Worm (Caenorhabditis elegans) whole organism, young adult: ENCODE data around the gene F39H12.3.

ENCODE experiments used
- B0035.1 ChIP-seq: sonication (generic microtip); optimal IDR thresholded peaks from 2 replicates; lab custom pipeline; 2016; ENCODE audit warnings: missing genetic modification characterization, mild to moderate bottlenecking, missing compliant biosample characterization, missing genotype, missing genetic modification reagents
- B0261.1 ChIP-seq: sonication (generic microtip); optimal IDR thresholded peaks from 2 replicates; lab custom pipeline; 2016; ENCODE audit warnings: mild to moderate bottlenecking, missing genetic modification characterization, moderate library complexity, missing compliant biosample characterization
- B0336.3 ChIP-seq: fragments of 200-800 bp; sonication (Bioruptor generic); IDR thresholded peaks from 2 replicates; pipeline ENCODE4 v1.3.6; 2022; ENCODE audit warnings: missing genetic modification characterization, missing compliant biosample characterization
- C17E4.6 ChIP-seq: fragments of 200-800 bp; sonication (Bioruptor generic); IDR thresholded peaks from 2 replicates; pipeline ENCODE4 v1.3.6; 2022; ENCODE audit warnings: missing genetic modification reagents, missing genetic modification characterization, missing compliant biosample characterization
- D2030.7 ChIP-seq: fragments of 200-800 bp; sonication (Bioruptor generic); IDR thresholded peaks from 2 replicates; pipeline ENCODE4 v1.3.6; 2022; ENCODE audit warnings: missing genetic modification reagents, missing genetic modification characterization, missing compliant biosample characterization
- F10E7.11 ChIP-seq: sonication (generic microtip); optimal IDR thresholded peaks from 2 replicates; lab custom pipeline; 2017; ENCODE audit warnings: mild to moderate bottlenecking, missing genetic modification characterization, moderate library complexity, missing compliant biosample characterization
- F49E8.2 ChIP-seq: sonication (generic microtip); optimal IDR thresholded peaks from 3 replicates; lab custom pipeline; 2017; ENCODE audit warnings: missing genetic modification characterization, mild to moderate bottlenecking, missing compliant biosample characterization, antibody characterized with exemption, moderate library complexity; ENCODE audit not compliant: insufficient read depth
- F52B5.7 ChIP-seq: sonication (generic microtip); optimal IDR thresholded peaks from 2 replicates; lab custom pipeline; 2016; ENCODE audit warnings: mild to moderate bottlenecking, missing genetic modification characterization, missing compliant biosample characterization
- F57C9.4 ChIP-seq: sonication (generic microtip); optimal IDR thresholded peaks from 2 replicates; lab custom pipeline; 2017; ENCODE audit warnings: mild to moderate bottlenecking, missing genetic modification characterization, missing compliant biosample characterization
- T07F8.4 ChIP-seq: sonication (generic microtip); optimal IDR thresholded peaks from 2 replicates; lab custom pipeline; 2016; ENCODE audit warnings: mild to moderate bottlenecking, missing genetic modification characterization, moderate library complexity, missing compliant biosample characterization
- Y53F4B.3 ChIP-seq: fragments of 200-800 bp; sonication (Bioruptor generic); IDR thresholded peaks from 2 replicates; pipeline ENCODE4 v1.3.6; 2022; ENCODE audit warnings: missing genetic modification reagents, missing genetic modification characterization, missing compliant biosample characterization
- Y79H2A.3 ChIP-seq: fragments of 200-800 bp; sonication (Bioruptor generic); conservative IDR thresholded peaks from 2 replicates; pipeline ENCODE4 v1.3.6; 2022; ENCODE audit warnings: missing genetic modification reagents, missing genetic modification characterization, missing compliant biosample characterization
- Y95B8A.8 ChIP-seq: fragments of 200-800 bp; sonication (Bioruptor generic); IDR thresholded peaks from 2 replicates; pipeline ENCODE4 v1.3.6; 2022; ENCODE audit warnings: missing genetic modification reagents, missing genetic modification characterization, missing compliant biosample characterization
- ama-1 ChIP-seq, 3 experiments: fragments of 150-350 bp in 1 of 3; sonication (generic microtip) in 2 of 3; optimal IDR thresholded peaks; 2 replicates each; lab custom pipeline; 2014 to 2018; ENCODE audit warnings: missing biosample characterization in 2 of 3, missing genetic modification characterization in 2 of 3, missing genetic modification reagents in 2 of 3
- aptf-2 ChIP-seq: fragments of 200-800 bp; sonication (Bioruptor generic); conservative IDR thresholded peaks from 2 replicates; pipeline ENCODE4 v1.3.6; 2022; ENCODE audit warnings: missing genetic modification reagents, missing genetic modification characterization, missing compliant biosample characterization
- athp-1 ChIP-seq: sonication (generic microtip); optimal IDR thresholded peaks from 2 replicates; lab custom pipeline; 2017; ENCODE audit warnings: mild to moderate bottlenecking, missing genetic modification characterization, missing compliant biosample characterization
- attf-5 ChIP-seq: fragments of 200-800 bp; sonication (Bioruptor generic); optimal IDR thresholded peaks from 2 replicates; lab custom pipeline; 2018; ENCODE audit warnings: mild to moderate bottlenecking, missing genetic modification characterization, missing compliant biosample characterization
- ccch-3 ChIP-seq: fragments of 200-800 bp; sonication (Bioruptor generic); optimal IDR thresholded peaks from 2 replicates; lab custom pipeline; 2018; ENCODE audit warnings: mild to moderate bottlenecking, missing genetic modification characterization, missing compliant biosample characterization
- ceh-27 ChIP-seq: fragments of 200-800 bp; sonication (Bioruptor generic); optimal IDR thresholded peaks from 2 replicates; lab custom pipeline; 2018; ENCODE audit warnings: mild to moderate bottlenecking, missing genetic modification characterization, moderate library complexity, missing compliant biosample characterization
- ceh-40 ChIP-seq: fragments of 200-800 bp; sonication (Bioruptor generic); IDR thresholded peaks from 2 replicates; pipeline ENCODE4 v1.3.6; 2022; ENCODE audit warnings: missing genetic modification characterization, missing compliant biosample characterization
- chd-7 ChIP-seq: sonication (generic microtip); optimal IDR thresholded peaks from 2 replicates; lab custom pipeline; 2016; ENCODE audit warnings: mild to moderate bottlenecking, missing genetic modification characterization, moderate library complexity, missing compliant biosample characterization
- dox-1 ChIP-seq: fragments of 200-800 bp; sonication (Bioruptor generic); IDR thresholded peaks from 2 replicates; pipeline ENCODE4 v1.3.6; 2022; ENCODE audit warnings: missing genetic modification reagents, missing genetic modification characterization, missing compliant biosample characterization
- egl-44 ChIP-seq: fragments of 200-800 bp; sonication (Bioruptor generic); IDR thresholded peaks from 2 replicates; pipeline ENCODE4 v1.3.6; 2022; ENCODE audit warnings: missing genetic modification reagents, missing genetic modification characterization, missing compliant biosample characterization
- ets-4 ChIP-seq: fragments of 200-800 bp; sonication (Bioruptor generic); optimal IDR thresholded peaks from 2 replicates; lab custom pipeline; 2018; ENCODE audit warnings: mild to moderate bottlenecking, missing genetic modification characterization, missing compliant biosample characterization
- him-1 ChIP-seq: sonication (generic microtip); optimal IDR thresholded peaks from 2 replicates; lab custom pipeline; 2016; ENCODE audit warnings: missing genotype, missing genetic modification reagents, missing genetic modification characterization, missing compliant biosample characterization
- hlh-26 ChIP-seq: fragments of 200-800 bp; sonication (Bioruptor generic); conservative IDR thresholded peaks from 2 replicates; pipeline ENCODE4 v1.3.6; 2022; ENCODE audit warnings: missing genetic modification reagents, missing genetic modification characterization, missing compliant biosample characterization
- hmg-1.2 ChIP-seq: fragments of 200-800 bp; sonication (Bioruptor generic); IDR thresholded peaks from 2 replicates; pipeline ENCODE4 v1.3.6; 2022; ENCODE audit warnings: missing genetic modification reagents, missing genetic modification characterization, missing compliant biosample characterization
- hrde-1 ChIP-seq: sonication (generic microtip); optimal IDR thresholded peaks from 2 replicates; lab custom pipeline; 2016; ENCODE audit warnings: missing genetic modification characterization, mild to moderate bottlenecking, missing compliant biosample characterization, moderate library complexity, missing genotype, missing genetic modification reagents, borderline replicate concordance
- lag-1 ChIP-seq: fragments of 200-800 bp; sonication (Bioruptor generic); IDR thresholded peaks from 2 replicates; pipeline ENCODE4 v1.3.6; 2022; ENCODE audit warnings: missing genetic modification reagents, missing genetic modification characterization, missing compliant biosample characterization
- let-526 ChIP-seq: fragments of 200-800 bp; sonication (Bioruptor generic); IDR thresholded peaks from 2 replicates; pipeline ENCODE4 v1.3.6; 2022; ENCODE audit warnings: missing genetic modification reagents, missing genetic modification characterization, missing compliant biosample characterization
- lin-26 ChIP-seq: fragments of 200-800 bp; sonication (Bioruptor generic); IDR thresholded peaks from 2 replicates; pipeline ENCODE4 v1.3.6; 2022; ENCODE audit warnings: missing genetic modification reagents, missing genetic modification characterization, missing compliant biosample characterization
- madf-8 ChIP-seq: fragments of 200-800 bp; sonication (Bioruptor generic); conservative IDR thresholded peaks from 2 replicates; pipeline ENCODE4 v1.3.6; 2022; ENCODE audit warnings: missing genetic modification reagents, missing genetic modification characterization, missing compliant biosample characterization
- mcd-1 ChIP-seq: fragments of 200-800 bp; sonication (Bioruptor generic); IDR thresholded peaks from 2 replicates; pipeline ENCODE4 v1.3.6; 2022; ENCODE audit warnings: missing genetic modification reagents, missing genetic modification characterization, missing compliant biosample characterization
- mel-28 ChIP-seq: sonication (generic microtip); optimal IDR thresholded peaks from 2 replicates; lab custom pipeline; 2016; ENCODE audit warnings: borderline replicate concordance, mild to moderate bottlenecking, missing genetic modification characterization, missing compliant biosample characterization
- nhr-80 ChIP-seq: sonication (generic microtip); optimal IDR thresholded peaks from 2 replicates; lab custom pipeline; 2016; ENCODE audit warnings: missing genetic modification characterization, missing compliant biosample characterization
- pbrm-1 ChIP-seq: fragments of 200-800 bp; sonication (Bioruptor generic); IDR thresholded peaks from 2 replicates; pipeline ENCODE4 v1.3.6; 2022; ENCODE audit warnings: missing genetic modification reagents, missing genetic modification characterization, missing compliant biosample characterization
- repo-1 ChIP-seq: sonication (generic microtip); optimal IDR thresholded peaks from 2 replicates; lab custom pipeline; 2017; ENCODE audit warnings: mild to moderate bottlenecking, missing genetic modification characterization, missing compliant biosample characterization
- somi-1 ChIP-seq: fragments of 200-800 bp; sonication (Bioruptor generic); optimal IDR thresholded peaks from 2 replicates; lab custom pipeline; 2018; ENCODE audit warnings: mild to moderate bottlenecking, missing genetic modification characterization, missing compliant biosample characterization
- tlf-1 ChIP-seq: fragments of 200-800 bp; sonication (Bioruptor generic); optimal IDR thresholded peaks from 2 replicates; lab custom pipeline; 2018; ENCODE audit warnings: mild to moderate bottlenecking, missing genetic modification characterization, missing compliant biosample characterization
- zfh-2 ChIP-seq: fragments of 200-800 bp; sonication (Bioruptor generic); conservative IDR thresholded peaks from 2 replicates; pipeline ENCODE4 v1.3.6; 2022; ENCODE audit warnings: missing genetic modification reagents, missing genetic modification characterization, missing compliant biosample characterization
- ztf-18 ChIP-seq: sonication (generic microtip); optimal IDR thresholded peaks from 2 replicates; lab custom pipeline; 2016; ENCODE audit warnings: missing genotype, mild to moderate bottlenecking, missing genetic modification characterization, missing compliant biosample characterization
- ztf-22 ChIP-seq: fragments of 200-800 bp; sonication (Bioruptor generic); optimal IDR thresholded peaks from 2 replicates; lab custom pipeline; 2018; ENCODE audit warnings: mild to moderate bottlenecking, missing genetic modification characterization, moderate library complexity, missing compliant biosample characterization
- ztf-26 ChIP-seq: sonication (generic microtip); optimal IDR thresholded peaks from 2 replicates; lab custom pipeline; 2017; ENCODE audit warnings: missing genetic modification characterization, missing compliant biosample characterization

The F39H12.3 gene

ce11 chrX:876935-877334 is 35.6 kb upstream of the F39H12.3 start, which contains the start of gene ZC13.1 (continued):
- TF ChIP-seq B0035.1 (tag; lab: Kevin White, UChicago), result no peak
- 0 out of 2 replicates have a peak, but pooled peaks have one; percentile 11 for TF ChIP-seq pbrm-1
- TF ChIP-seq ztf-18 (tag; lab: Kevin White, UChicago), result no peak
- TF ChIP-seq attf-5 (GFP tag; lab: Kevin White, UChicago), result peak; percentile 51
- no peak for TF ChIP-seq egl-44 (GFP tag; lab: Robert Waterston, UW)
- peak; percentile 74 for TF ChIP-seq dox-1 (GFP tag; lab: Robert Waterston, UW)

ce11 chrX:873634-874033 is 32.3 kb upstream of the F39H12.3 start:
- no peak for TF ChIP-seq ceh-27 (GFP tag; lab: Kevin White, UChicago)
- TF ChIP-seq F10E7.11, result no peak
- TF ChIP-seq T07F8.4, result no peak
- TF ChIP-seq hrde-1 (tag; lab: Kevin White, UChicago), result no peak
- TF ChIP-seq him-1 (tag; lab: Kevin White, UChicago), result no peak
- no peak for TF ChIP-seq ets-4
- no peak for TF ChIP-seq repo-1 (tag; lab: Kevin White, UChicago)
- no peak for TF ChIP-seq ztf-22 (GFP tag; lab: Kevin White, UChicago)
- TF ChIP-seq ama-1 (optimal IDR thresholded peaks at IDR 0.05; lab: Kevin White, UChicago), result no peak
- no peak for TF ChIP-seq ama-1 (GFP tag; optimal IDR thresholded peaks at IDR 0.05; lab: Kevin White, UChicago)
- TF ChIP-seq egl-44 (GFP tag; lab: Robert Waterston, UW), result no peak

- TF ChIP-seq mel-28 (tag; lab: Kevin White, UChicago), result no peak
- TF ChIP-seq hmg-1.2 (GFP tag; lab: Robert Waterston, UW), result peak; percentile 43
- no peak for TF ChIP-seq B0336.3 (GFP tag; lab: Robert Waterston, UW)
- TF ChIP-seq hlh-26, result no peak
- no peak for TF ChIP-seq F49E8.2 (tag; lab: Kevin White, UChicago)
- no peak for TF ChIP-seq pbrm-1
- TF ChIP-seq lin-26 (GFP tag; lab: Robert Waterston, UW), result 0 out of 2 replicates have a peak, but pooled peaks have one; percentile 27
- TF ChIP-seq F57C9.4 (tag; lab: Kevin White, UChicago), result no peak
- TF ChIP-seq tlf-1 (GFP tag; lab: Kevin White, UChicago), result no peak
- no peak for TF ChIP-seq let-526
- no peak for TF ChIP-seq ccch-3
- no peak for TF ChIP-seq madf-8 (GFP tag; lab: Robert Waterston, UW)
- TF ChIP-seq attf-5 (GFP tag; lab: Kevin White, UChicago), result no peak
- no peak for TF ChIP-seq lag-1
- TF ChIP-seq ztf-18 (tag; lab: Kevin White, UChicago), result no peak
- no peak for TF ChIP-seq aptf-2 (GFP tag; lab: Robert Waterston, UW)
- no peak for TF ChIP-seq B0035.1 (tag; lab: Kevin White, UChicago)
- no peak for TF ChIP-seq C17E4.6 (GFP tag; lab: Robert Waterston, UW)
- TF ChIP-seq F52B5.7 (tag; lab: Kevin White, UChicago), result no peak
- TF ChIP-seq ceh-40 (GFP tag; lab: Robert Waterston, UW), result no peak
- TF ChIP-seq Y79H2A.3, result no peak
- no peak for TF ChIP-seq somi-1
- no peak for TF ChIP-seq athp-1
- no peak for TF ChIP-seq B0261.1 (tag; lab: Kevin White, UChicago)
- no peak for TF ChIP-seq mcd-1 (GFP tag; lab: Robert Waterston, UW)
- TF ChIP-seq F10E7.11, result no peak
- no peak for TF ChIP-seq D2030.7 (GFP tag; lab: Robert Waterston, UW)
- peak; percentile 87 for TF ChIP-seq zfh-2 (GFP tag; lab: Robert Waterston, UW)
- TF ChIP-seq Y53F4B.3 (GFP tag; lab: Robert Waterston, UW), result no peak
- TF ChIP-seq nhr-80 (tag; lab: Kevin White, UChicago), result peak; percentile 32
- TF ChIP-seq him-1 (tag; lab: Kevin White, UChicago), result no peak
- TF ChIP-seq Y95B8A.8, result no peak
- no peak for TF ChIP-seq ztf-26 (tag; lab: Kevin White, UChicago)
- no peak for TF ChIP-seq chd-7
Measured at ce11 chrX:871957-872715, 30.8 kb upstream of the F39H12.3 start, which contains the start of gene F56F10.1. Gene F56F10.1 (plus strand): TSS chrX:872603.
